Worm (Caenorhabditis elegans) whole organism, L4 larva: ENCODE measurements around the gene aman-2.
A peak's percentile ranks its signal among the peaks of the same experiment; 100 is the strongest.

Source experiments
- D1046.2 ChIP-seq: fragments of 200-800 bp; sonication (Bioruptor generic); IDR thresholded peaks from 2 replicates; pipeline ENCODE4 v1.3.6; 2022; ENCODE audit warnings: missing genetic modification characterization, missing compliant biosample characterization
- F10B5.3 ChIP-seq: sonication (generic microtip); optimal IDR thresholded peaks from 2 replicates; lab custom pipeline; 2016; ENCODE audit warnings: mild to moderate bottlenecking, missing genetic modification characterization, missing compliant biosample characterization
- F44E2.7 ChIP-seq: fragments of 200-800 bp; sonication (Bioruptor generic); IDR thresholded peaks from 2 replicates; pipeline ENCODE4 v2.1.2; 2022; ENCODE audit warnings: missing genetic modification characterization, missing compliant biosample characterization
- R02D3.7 ChIP-seq: fragments of 150-350 bp; sonication (generic microtip); optimal IDR thresholded peaks from 3 replicates; lab custom pipeline; 2014; ENCODE audit warnings: missing biosample characterization, missing genetic modification characterization
- ZK337.2 ChIP-seq: fragments of 200-800 bp; sonication (Bioruptor generic); IDR thresholded peaks from 2 replicates; pipeline ENCODE4 v1.3.6; 2022; ENCODE audit warnings: missing genetic modification reagents, missing genetic modification characterization, missing compliant biosample characterization
- aha-1 ChIP-seq: fragments of 150-350 bp; peaks from one replicate; lab custom pipeline; 2014; ENCODE audit warnings: missing biosample characterization, missing genetic modification characterization
- ama-1 ChIP-seq: fragments of 150-350 bp; optimal IDR thresholded peaks from 2 replicates; lab custom pipeline; 2014; ENCODE audit warnings: inconsistent platforms, mixed read lengths
- arid-1 ChIP-seq: fragments of 200-800 bp; sonication (Bioruptor generic); conservative IDR thresholded peaks from 2 replicates; pipeline ENCODE4 v1.3.6; 2022; ENCODE audit warnings: missing genetic modification reagents, missing genetic modification characterization, missing compliant biosample characterization
- ceh-28 ChIP-seq: fragments of 150-350 bp; optimal IDR thresholded peaks from 2 replicates; lab custom pipeline; 2014; ENCODE audit warnings: missing biosample characterization, missing genetic modification reagents, missing genetic modification characterization
- ceh-32 ChIP-seq: sonication (generic microtip); optimal IDR thresholded peaks from 2 replicates; lab custom pipeline; 2016; ENCODE audit warnings: mild to moderate bottlenecking, missing genetic modification characterization, missing compliant biosample characterization; ENCODE audit not compliant: poor library complexity
- ceh-62 ChIP-seq: sonication (generic microtip); optimal IDR thresholded peaks from 2 replicates; lab custom pipeline; 2017; ENCODE audit warnings: missing biosample characterization, missing genetic modification characterization
- daf-16 ChIP-seq, 3 experiments: sonication (generic microtip); optimal IDR thresholded peaks; 2 replicates each; lab custom pipeline; 2016 to 2017; ENCODE audit warnings: missing genetic modification characterization in 3 of 3, missing genetic modification reagents in 3 of 3, mild to moderate bottlenecking in 2 of 3, missing compliant biosample characterization in 2 of 3, missing biosample characterization in 1 of 3, moderate library complexity in 1 of 3
- daf-8 ChIP-seq: fragments of 200-800 bp; sonication (Bioruptor generic); IDR thresholded peaks from 2 replicates; pipeline ENCODE4 v1.3.6; 2022; ENCODE audit warnings: missing genetic modification characterization, missing compliant biosample characterization
- dmd-6 ChIP-seq: fragments of 200-800 bp; sonication (Bioruptor generic); IDR thresholded peaks from 2 replicates; pipeline ENCODE4 v1.3.6; 2022; ENCODE audit warnings: missing genetic modification reagents, missing genetic modification characterization, missing compliant biosample characterization
- dmd-9 ChIP-seq: fragments of 200-800 bp; sonication (Bioruptor generic); IDR thresholded peaks from 2 replicates; pipeline ENCODE4 v1.3.6; 2022; ENCODE audit warnings: missing genetic modification reagents, missing genetic modification characterization, missing compliant biosample characterization
- dpl-1 ChIP-seq: fragments of 150-350 bp; optimal IDR thresholded peaks from 2 replicates; lab custom pipeline; 2014; ENCODE audit warnings: missing biosample characterization, missing genetic modification reagents, missing genetic modification characterization
- dve-1 ChIP-seq: sonication (generic microtip); optimal IDR thresholded peaks from 2 replicates; lab custom pipeline; 2017; ENCODE audit warnings: antibody characterized with exemption, mild to moderate bottlenecking, missing genetic modification characterization, missing compliant biosample characterization; ENCODE audit not compliant: insufficient read depth
- egl-43 ChIP-seq: fragments of 200-800 bp; sonication (Bioruptor generic); IDR thresholded peaks from 2 replicates; pipeline ENCODE4 v1.3.6; 2022; ENCODE audit warnings: missing genetic modification reagents, missing genetic modification characterization, missing compliant biosample characterization
- gei-8 ChIP-seq: fragments of 200-800 bp; sonication (Bioruptor generic); optimal IDR thresholded peaks from 2 replicates; lab custom pipeline; 2018; ENCODE audit warnings: mild to moderate bottlenecking, missing genetic modification characterization, missing compliant biosample characterization
- hlh-11 ChIP-seq: fragments of 200-800 bp; sonication (Bioruptor generic); optimal IDR thresholded peaks from 2 replicates; lab custom pipeline; 2018; ENCODE audit warnings: mild to moderate bottlenecking, missing genetic modification characterization, missing compliant biosample characterization
- jun-1 ChIP-seq: fragments of 150-350 bp; optimal IDR thresholded peaks from 2 replicates; lab custom pipeline; 2014; ENCODE audit warnings: missing biosample characterization, missing genetic modification reagents, missing genetic modification characterization
- mdl-1 ChIP-seq, 2 experiments: fragments of 150-350 bp in 1 of 2; sonication (generic microtip) in 1 of 2; optimal IDR thresholded peaks; 2 replicates each; lab custom pipeline; 2014 to 2017; ENCODE audit warnings: missing biosample characterization in 2 of 2, missing genetic modification characterization in 2 of 2
- mes-2 ChIP-seq: sonication (generic microtip); optimal IDR thresholded peaks from 2 replicates; lab custom pipeline; 2016; ENCODE audit warnings: missing genotype, mild to moderate bottlenecking, missing genetic modification characterization, missing compliant biosample characterization; ENCODE audit not compliant: poor library complexity, severe bottlenecking
- mxl-3 ChIP-seq: fragments of 200-800 bp; sonication (Bioruptor generic); optimal IDR thresholded peaks from 2 replicates; lab custom pipeline; 2018; ENCODE audit warnings: mild to moderate bottlenecking, missing genetic modification characterization, missing compliant biosample characterization
- nhr-10 ChIP-seq: fragments of 150-350 bp; optimal IDR thresholded peaks from 2 replicates; lab custom pipeline; 2014; ENCODE audit warnings: missing biosample characterization, missing genetic modification characterization
- nhr-111 ChIP-seq: fragments of 200-800 bp; sonication (Bioruptor generic); optimal IDR thresholded peaks from 2 replicates; lab custom pipeline; 2018; ENCODE audit warnings: mild to moderate bottlenecking, missing genetic modification characterization, missing compliant biosample characterization
- nhr-237 ChIP-seq: sonication (generic microtip); optimal IDR thresholded peaks from 2 replicates; lab custom pipeline; 2017; ENCODE audit warnings: missing biosample characterization, missing genetic modification characterization
- nhr-28 ChIP-seq: fragments of 150-350 bp; optimal IDR thresholded peaks from 2 replicates; lab custom pipeline; 2014; ENCODE audit warnings: missing biosample characterization, missing genetic modification characterization
- pha-4 ChIP-seq, 2 experiments: fragments of 150-350 bp in 1 of 2; fragments of 200-800 bp in 1 of 2; sonication (Bioruptor generic) in 1 of 2; IDR thresholded peaks in 1 of 2; optimal IDR thresholded peaks in 1 of 2; 2 replicates each; pipeline versions ENCODE4 v1.3.6 to Lab custom; 2014 to 2022; ENCODE audit warnings: missing genetic modification characterization in 2 of 2, missing genetic modification reagents in 2 of 2, missing biosample characterization in 1 of 2, missing compliant biosample characterization in 1 of 2
- pqm-1 ChIP-seq: sonication (generic microtip); optimal IDR thresholded peaks from 2 replicates; lab custom pipeline; 2017; ENCODE audit warnings: missing biosample characterization, missing genetic modification characterization
- rbr-2 ChIP-seq: sonication (generic microtip); optimal IDR thresholded peaks from 2 replicates; lab custom pipeline; 2016; ENCODE audit warnings: missing genotype, missing genetic modification characterization, missing compliant biosample characterization
- saeg-2 ChIP-seq: fragments of 200-800 bp; sonication (Bioruptor generic); IDR thresholded peaks from 2 replicates; pipeline ENCODE4 v1.3.6; 2022; ENCODE audit warnings: missing genetic modification reagents, missing genetic modification characterization, missing compliant biosample characterization
- set-16 ChIP-seq: fragments of 200-800 bp; sonication (Bioruptor generic); IDR thresholded peaks from 2 replicates; pipeline ENCODE4 v1.3.6; 2022; ENCODE audit warnings: missing genetic modification reagents, missing genetic modification characterization, missing compliant biosample characterization
- spr-3 ChIP-seq: fragments of 200-800 bp; sonication (Bioruptor generic); optimal IDR thresholded peaks from 2 replicates; lab custom pipeline; 2018; ENCODE audit warnings: mild to moderate bottlenecking, missing genetic modification characterization, missing compliant biosample characterization
- unc-39 ChIP-seq: sonication (generic microtip); optimal IDR thresholded peaks from 2 replicates; lab custom pipeline; 2017; ENCODE audit warnings: missing biosample characterization, missing genetic modification characterization
- vab-7 ChIP-seq: fragments of 200-800 bp; sonication (Bioruptor generic); IDR thresholded peaks from 2 replicates; pipeline ENCODE4 v1.3.6; 2022; ENCODE audit warnings: missing genetic modification reagents, missing genetic modification characterization, missing compliant biosample characterization
- zfp-3 ChIP-seq: fragments of 200-800 bp; sonication (Bioruptor generic); conservative IDR thresholded peaks from 2 replicates; pipeline ENCODE4 v1.3.6; 2022; ENCODE audit warnings: missing genetic modification reagents, missing genetic modification characterization, missing compliant biosample characterization
- zip-2 ChIP-seq: fragments of 150-350 bp; optimal IDR thresholded peaks from 2 replicates; lab custom pipeline; 2014; ENCODE audit warnings: missing biosample characterization, missing genetic modification characterization
- ztf-11 ChIP-seq: fragments of 150-350 bp; optimal IDR thresholded peaks from 2 replicates; lab custom pipeline; 2014; ENCODE audit warnings: missing biosample characterization, missing genetic modification characterization

The aman-2 gene

DNA sequence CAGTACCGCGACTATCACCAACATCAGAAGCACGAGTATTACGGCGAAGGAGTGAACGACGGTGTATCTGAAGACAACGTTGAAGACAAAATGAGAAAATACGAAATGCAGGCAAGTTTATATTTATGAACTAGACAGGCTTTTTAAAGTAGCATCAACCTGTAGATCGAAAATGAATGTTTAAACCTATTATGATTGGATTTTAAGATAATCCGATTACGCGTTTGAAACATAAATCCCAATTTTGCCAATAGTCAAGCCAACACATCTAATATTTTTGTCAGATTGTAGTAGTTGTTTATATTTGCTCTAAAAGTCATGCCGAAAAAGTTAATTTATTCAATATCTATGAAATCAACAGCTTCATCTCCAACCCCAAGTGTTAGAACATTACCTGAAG lies 31.8 kb downstream of the aman-2 start:
- TF ChIP-seq gei-8 (GFP tag; lab: Kevin White, UChicago) (no peak), aha-1 (tag; lab: Kevin White, UChicago) (peak; percentile 94)

DNA sequence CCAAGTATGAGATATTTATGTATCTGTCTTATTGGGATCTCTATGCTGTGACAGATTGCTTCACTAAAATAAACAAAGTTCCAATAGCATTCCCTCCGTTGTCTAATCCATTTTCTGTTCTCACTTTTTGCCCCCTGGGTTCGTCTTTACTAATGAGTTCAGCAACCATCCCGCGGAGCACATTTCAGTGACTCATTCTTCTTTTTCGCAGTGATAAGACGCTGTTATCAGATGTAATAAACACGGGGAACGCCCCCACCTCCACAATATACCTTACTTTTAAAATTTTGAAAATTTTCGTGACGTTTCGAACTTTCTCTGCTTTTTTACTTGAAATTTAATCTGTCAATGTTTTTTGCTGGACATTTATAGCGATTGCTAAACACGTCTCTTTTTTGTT lies 32.9 kb downstream of the aman-2 start:
- TF ChIP-seq set-16 (GFP tag; lab: Robert Waterston, UW), result no peak
- TF ChIP-seq gei-8 (GFP tag; lab: Kevin White, UChicago), result no peak
- peak in 1 of 2 experiments; percentile 2 for TF ChIP-seq mdl-1 (tag; optimal IDR thresholded peaks at IDR 0.05; lab: Kevin White, UChicago)
- TF ChIP-seq unc-39 (tag; lab: Kevin White, UChicago), result no peak
- peak; percentile 50 for TF ChIP-seq aha-1 (tag; lab: Kevin White, UChicago)
- peak; percentile 34 for TF ChIP-seq nhr-28 (tag; lab: Kevin White, UChicago)
- no peak for TF ChIP-seq dmd-9 (GFP tag; lab: Robert Waterston, UW)
- no peak for TF ChIP-seq D1046.2
- no peak for TF ChIP-seq egl-43 (GFP tag; lab: Robert Waterston, UW)
- TF ChIP-seq rbr-2, result no peak
- TF ChIP-seq ZK337.2 (GFP tag; lab: Robert Waterston, UW), result no peak
- no peak for TF ChIP-seq arid-1 (GFP tag; lab: Robert Waterston, UW)
- TF ChIP-seq dve-1 (tag; lab: Kevin White, UChicago), result peak; percentile 14
- no peak for TF ChIP-seq nhr-10 (tag; lab: Kevin White, UChicago)
- TF ChIP-seq hlh-11 (tag; lab: Kevin White, UChicago), result peak; percentile 54
- peak; percentile 48; the same call in 1 of the 2 replicates for TF ChIP-seq dmd-6 (GFP tag; lab: Robert Waterston, UW)
- no peak for TF ChIP-seq mes-2 (tag; lab: Kevin White, UChicago)
- TF ChIP-seq R02D3.7 (tag; lab: Kevin White, UChicago), result no peak
- TF ChIP-seq pqm-1 (tag; lab: Kevin White, UChicago), result peak; percentile 72
- TF ChIP-seq ama-1 (lab: Kevin White, UChicago), result no peak
- TF ChIP-seq daf-16 (GFP tag; optimal IDR thresholded peaks at IDR 0.05; lab: Kevin White, UChicago), result no peak
- TF ChIP-seq daf-16 (tag; optimal IDR thresholded peaks at IDR 0.05; lab: Kevin White, UChicago), result peak; percentile 29

DNA sequence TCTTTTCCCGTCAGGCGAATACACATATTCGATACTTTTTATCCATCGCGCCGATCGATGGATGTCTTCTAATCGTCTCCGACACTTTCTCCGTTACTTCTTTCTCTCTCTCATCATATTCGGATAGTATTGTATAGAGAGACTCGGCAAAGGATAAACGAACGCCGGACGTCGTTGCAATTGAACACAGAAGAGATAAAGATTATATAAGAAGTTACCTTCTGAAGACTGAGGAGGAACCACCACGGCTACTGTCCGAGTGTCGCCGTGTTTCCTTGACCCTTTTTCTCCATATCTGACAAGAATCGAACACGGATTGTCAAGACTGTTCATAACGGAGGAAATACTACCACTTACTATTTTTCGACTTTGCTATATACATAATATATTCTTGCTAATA lies 33.9 kb downstream of the aman-2 start, which contains the start of gene sma-1:
TSS of gene sma-1 (plus strand) at position 301 of the 400 bp plus-strand sequence.
- TF ChIP-seq jun-1 (tag; lab: Kevin White, UChicago) (no peak), daf-8 (GFP tag; lab: Robert Waterston, UW) (no peak), ceh-32 (tag; lab: Kevin White, UChicago) (no peak), set-16 (GFP tag; lab: Robert Waterston, UW) (no peak), mxl-3 (GFP tag; lab: Kevin White, UChicago) (no peak), spr-3 (GFP tag; lab: Kevin White, UChicago) (no peak), vab-7 (GFP tag; lab: Robert Waterston, UW) (no peak), dpl-1 (no peak), ama-1 (lab: Kevin White, UChicago) (no peak), nhr-237 (no peak), F10B5.3 (tag; lab: Kevin White, UChicago) (no peak), ceh-62 (tag; lab: Kevin White, UChicago) (no peak), nhr-10 (tag; lab: Kevin White, UChicago) (no peak), ceh-28 (tag; lab: Kevin White, UChicago) (no peak), zfp-3 (GFP tag; lab: Robert Waterston, UW) (no peak)
- TF ChIP-seq, all 104 proteins: peak for 0

DNA sequence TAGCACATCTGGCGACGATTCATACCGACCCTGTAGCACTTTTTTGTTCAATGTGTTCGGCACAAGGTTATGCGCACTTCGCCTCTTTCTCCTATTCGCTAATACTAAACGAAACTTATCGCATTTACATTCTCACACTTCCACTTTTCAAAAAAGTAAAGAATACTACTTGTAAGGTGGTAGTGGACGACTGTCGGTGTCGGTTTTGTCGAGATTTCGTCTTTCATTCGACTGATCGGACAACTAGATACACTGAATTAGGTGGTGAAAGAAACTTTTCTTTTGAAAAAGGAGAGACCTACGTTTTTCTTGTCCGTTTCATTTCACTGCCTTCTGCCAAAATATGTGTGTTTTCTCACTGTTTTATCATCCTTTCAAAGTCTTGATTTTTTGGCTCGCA lies 35.4 kb downstream of the aman-2 start:
- TF ChIP-seq saeg-2 (GFP tag; lab: Robert Waterston, UW) (no peak), dmd-6 (GFP tag; lab: Robert Waterston, UW) (no peak), F44E2.7 (GFP tag; lab: Robert Waterston, UW) (no peak), pha-4 (GFP tag; IDR thresholded peaks at IDR 0.05; lab: Robert Waterston, UW) (no peak), pha-4 (tag; optimal IDR thresholded peaks at IDR 0.05; lab: Kevin White, UChicago) (no peak), R02D3.7 (tag; lab: Kevin White, UChicago) (no peak), ztf-11 (tag; lab: Kevin White, UChicago) (no peak), nhr-111 (GFP tag; lab: Kevin White, UChicago) (no peak), nhr-10 (tag; lab: Kevin White, UChicago) (no peak), mdl-1 (tag; optimal IDR thresholded peaks at IDR 0.05; lab: Kevin White, UChicago) (no peak), zip-2 (tag; lab: Kevin White, UChicago) (no peak)
